Worm (Caenorhabditis elegans): ENCODE data around the gene C12D8.21.
A peak's percentile ranks its signal among the peaks of the same experiment; 100 is the strongest.

Gene C12D8.21

ce11 chrV:10229222-10229879 is 11.6 kb downstream of the C12D8.21 start, which contains the start of the genes pyt-1 and fipr-7:
TSS of gene pyt-1 (minus strand) at chrV:10229322.
TSS of gene fipr-7 (plus strand) at chrV:10229829.
- TF ChIP-seq nhr-12 (tag; optimal IDR thresholded peaks at IDR 0.05) = no peak
- TF ChIP-seq dsc-1 (tag; optimal IDR thresholded peaks at IDR 0.05) = peak; percentile 61

- TF ChIP-seq C34B4.2 (tag; optimal IDR thresholded peaks at IDR 0.05) (no peak), mab-9 (GFP tag; IDR thresholded peaks at IDR 0.05) (no peak), ets-5 (GFP tag; IDR thresholded peaks at IDR 0.05) (no peak), skn-1 (tag; optimal IDR thresholded peaks at IDR 0.05) (no peak), ceh-82 (tag; optimal IDR thresholded peaks at IDR 0.05) (no peak), ceh-88 (GFP tag; IDR thresholded peaks at IDR 0.05) (no peak), nhr-71 (tag; optimal IDR thresholded peaks at IDR 0.05) (no peak), tlp-1 (tag; optimal IDR thresholded peaks at IDR 0.05) (no peak), lin-13 (GFP tag; optimal IDR thresholded peaks at IDR 0.05) (no peak), pax-3 (tag; optimal IDR thresholded peaks at IDR 0.05) (no peak), unc-130 (tag; optimal IDR thresholded peaks at IDR 0.05) (no peak), fkh-8 (tag; optimal IDR thresholded peaks at IDR 0.05) (no peak), dpl-1 (GFP tag; optimal IDR thresholded peaks at IDR 0.05) (no peak), zip-4 (GFP tag; optimal IDR thresholded peaks at IDR 0.05) (no peak), nhr-20 (tag; optimal IDR thresholded peaks at IDR 0.05) (no peak), swsn-7 (tag; optimal IDR thresholded peaks at IDR 0.05) (no peak), ztf-11 (tag; optimal IDR thresholded peaks at IDR 0.05) (no peak), unc-98 (GFP tag; IDR thresholded peaks at IDR 0.05) (no peak), elt-2 (tag; optimal IDR thresholded peaks at IDR 0.05) (no peak), nhr-77 (tag; optimal IDR thresholded peaks at IDR 0.05) (no peak)
Observed at ce11 chrV:10228360-10228759, 12.6 kb downstream of the C12D8.21 start, which contains the start of gene fipr-4. TSS of gene fipr-4 (minus strand) at chrV:10228460.

ce11 chrV:10227333-10227732 is 13.7 kb downstream of the C12D8.21 start, which contains the start of gene ttr-19:
TSS of gene ttr-19 (minus strand) at chrV:10227433.
- no peak for TF ChIP-seq nhr-19 (GFP tag; conservative IDR thresholded peaks at IDR 0.05)
- TF ChIP-seq nhr-28 (tag; optimal IDR thresholded peaks at IDR 0.05) = no peak

- TF ChIP-seq nhr-76 (tag; optimal IDR thresholded peaks at IDR 0.05) (no peak), mdl-1 (tag; optimal IDR thresholded peaks at IDR 0.05) (no peak), unc-86 (tag; optimal IDR thresholded peaks at IDR 0.05) (no peak), sox-4 (tag; optimal IDR thresholded peaks at IDR 0.05) (no peak)
Observed at ce11 chrV:10225610-10226009, 15.4 kb downstream of the C12D8.21 start, which contains the start of gene daf-36. TSS of gene daf-36 (minus strand) at chrV:10225710.

- TF ChIP-seq rnt-1 (tag; optimal IDR thresholded peaks at IDR 0.05) (no peak), elt-2 (tag; optimal IDR thresholded peaks at IDR 0.05) (peak; percentile 2)
Observed at ce11 chrV:10224619-10225018, 16.4 kb downstream of the C12D8.21 start.

ce11 chrV:10222007-10222406 is 19.0 kb downstream of the C12D8.21 start, which contains the start of gene C12D8.20:
TSS of gene C12D8.20 (plus strand) at chrV:10222307.
- TF ChIP-seq alr-1 (tag; optimal IDR thresholded peaks at IDR 0.05; ENCODE audit: borderline replicate concordance) (no peak), efl-1 (optimal IDR thresholded peaks at IDR 0.05) (no peak), efl-1 (GFP tag; optimal IDR thresholded peaks at IDR 0.05 in 1 of 2) (no peak), sox-4 (tag; optimal IDR thresholded peaks at IDR 0.05) (no peak), nhr-76 (tag; optimal IDR thresholded peaks at IDR 0.05) (no peak)
